Fruit fly (Drosophila melanogaster) whole organism: ENCODE data around the gene tara.

Experiments
- EcR ChIP-seq, 2 experiments: fragments of >200 bp; optimal IDR thresholded peaks; 2 replicates each; lab custom pipeline; 2017; ENCODE audit warnings: missing biosample characterization in 2 of 2, missing genetic modification characterization in 2 of 2, missing genetic modification reagents in 2 of 2
- pan ChIP-seq: fragments of >200 bp; optimal IDR thresholded peaks from 2 replicates; lab custom pipeline; 2017
- usp ChIP-seq: fragments of >200 bp; optimal IDR thresholded peaks from 2 replicates; lab custom pipeline; 2017; ENCODE audit warnings: missing biosample characterization, missing genetic modification characterization, mixed read lengths

DNA sequence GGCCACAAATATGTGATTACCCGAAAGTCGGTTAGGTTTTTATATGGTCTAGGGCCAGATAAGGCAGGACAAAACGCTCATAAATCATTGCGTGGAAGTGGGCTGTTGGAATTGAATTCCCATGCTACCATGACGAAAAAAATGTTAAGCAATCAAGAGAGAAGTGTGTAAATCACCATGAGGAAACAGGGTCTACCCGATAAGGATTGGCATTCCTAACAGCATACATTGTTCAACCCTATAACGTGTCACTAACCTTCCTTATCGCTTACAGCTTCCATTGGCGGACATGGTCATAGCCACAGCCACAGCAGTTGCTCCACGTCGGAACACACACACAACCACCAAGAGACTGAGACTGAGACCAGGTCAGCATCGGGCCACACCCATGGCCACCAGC lies 82.6 kb downstream of the tara start:
- TF ChIP-seq usp (GFP tag; lab: Kevin White, UChicago) (no peak), EcR (GFP tag; optimal IDR thresholded peaks at IDR 0.05; lab: Kevin White, UChicago) (no peak), pan (lab: Kevin White, UChicago) (no peak)
